Worm (Caenorhabditis elegans) whole organism, mixed stage, embryonic: ENCODE results near the gene nhr-52.

ENCODE experiments used
- blmp-1 ChIP-seq: fragments of 150-350 bp; optimal IDR thresholded peaks from 2 replicates; lab custom pipeline; 2014; ENCODE audit warnings: missing biosample characterization, missing genetic modification characterization
- ham-2 ChIP-seq: fragments of 200-800 bp; sonication (Bioruptor generic); optimal IDR thresholded peaks from 2 replicates; lab custom pipeline; 2018; ENCODE audit warnings: mild to moderate bottlenecking, missing genetic modification characterization, missing compliant biosample characterization
- lin-13 ChIP-seq: fragments of 150-350 bp; optimal IDR thresholded peaks from 2 replicates; lab custom pipeline; 2014; ENCODE audit warnings: missing biosample characterization, missing genetic modification characterization
- lsy-2 ChIP-seq: fragments of 150-350 bp; optimal IDR thresholded peaks from 2 replicates; lab custom pipeline; 2014; ENCODE audit warnings: missing biosample characterization, missing genetic modification characterization
- mep-1 ChIP-seq: fragments of 150-350 bp; optimal IDR thresholded peaks from 2 replicates; lab custom pipeline; 2017; ENCODE audit warnings: missing biosample characterization, missing genetic modification reagents, missing genetic modification characterization, inconsistent platforms
- nhr-237 ChIP-seq: fragments of 150-350 bp; optimal IDR thresholded peaks from 2 replicates; lab custom pipeline; 2014; ENCODE audit warnings: missing biosample characterization, missing genetic modification characterization
- nhr-76 ChIP-seq: sonication (generic microtip); optimal IDR thresholded peaks from 2 replicates; lab custom pipeline; 2017; ENCODE audit warnings: missing biosample characterization, missing genetic modification characterization
- pha-4 ChIP-seq: fragments of 150-350 bp; optimal IDR thresholded peaks from 2 replicates; lab custom pipeline; 2018; ENCODE audit warnings: missing biosample characterization, missing genetic modification reagents, missing genetic modification characterization
- snpc-4 ChIP-seq: fragments of 150-350 bp; optimal IDR thresholded peaks from 2 replicates; lab custom pipeline; 2014; ENCODE audit warnings: missing biosample characterization, missing genetic modification characterization
- unc-39 ChIP-seq: fragments of 150-350 bp; optimal IDR thresholded peaks from 2 replicates; lab custom pipeline; 2014; ENCODE audit warnings: missing biosample characterization, missing genetic modification characterization
- ztf-11 ChIP-seq: fragments of 150-350 bp; optimal IDR thresholded peaks from 2 replicates; lab custom pipeline; 2014; ENCODE audit warnings: missing biosample characterization, missing genetic modification characterization

DNA sequence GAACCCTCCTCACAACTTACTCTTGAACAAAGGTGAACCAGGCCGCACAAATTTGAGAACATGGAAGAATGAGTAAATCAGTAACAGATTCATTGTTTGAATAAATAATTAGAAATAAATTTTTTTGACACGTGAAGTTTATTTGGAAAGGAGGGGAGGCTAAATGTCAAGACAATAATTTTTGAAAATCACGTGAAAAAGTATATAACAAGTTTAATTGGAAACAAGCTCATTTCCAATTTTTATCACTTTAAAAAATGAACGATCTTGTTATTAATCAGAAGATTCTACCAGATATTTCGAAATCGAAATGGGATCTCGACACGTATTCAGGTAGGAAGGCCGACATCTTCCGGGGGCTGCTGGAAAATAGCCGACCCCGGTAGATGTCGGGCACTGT lies 49.3 kb downstream of the nhr-52 start, which contains the start of the genes irld-57 and sfxn-1.3:
- TF ChIP-seq lin-13 (tag; lab: Kevin White, UChicago), result no peak
- TF ChIP-seq ztf-11 (tag; lab: Kevin White, UChicago), result no peak
- TF ChIP-seq pha-4, result no peak
- TF ChIP-seq nhr-237 (tag; lab: Kevin White, UChicago), result no peak
- TF ChIP-seq unc-39 (tag; lab: Kevin White, UChicago), result no peak
- TF ChIP-seq blmp-1, result no peak
- no peak for TF ChIP-seq nhr-76 (tag; lab: Kevin White, UChicago)
- no peak for TF ChIP-seq mep-1 (tag; lab: Kevin White, UChicago)
- TF ChIP-seq lsy-2 (tag; lab: Kevin White, UChicago), result no peak
- TF ChIP-seq ham-2 (GFP tag; lab: Kevin White, UChicago), result no peak
- no peak for TF ChIP-seq snpc-4 (tag; lab: Kevin White, UChicago)
